Worm (Caenorhabditis elegans) whole organism, L1 larva: ENCODE results near the gene dhhc-10.

Experiments used
- C16A3.4 ChIP-seq: fragments of 150-350 bp; optimal IDR thresholded peaks from 2 replicates; lab custom pipeline; 2014; ENCODE audit warnings: missing biosample characterization, missing genetic modification characterization
- F16B12.6 ChIP-seq: fragments of 150-350 bp; optimal IDR thresholded peaks from 2 replicates; lab custom pipeline; 2014; ENCODE audit warnings: missing biosample characterization, missing genetic modification characterization
- aha-1 ChIP-seq: fragments of 150-350 bp; optimal IDR thresholded peaks from 2 replicates; lab custom pipeline; 2014; ENCODE audit warnings: missing biosample characterization, missing genetic modification characterization
- blmp-1 ChIP-seq: fragments of 150-350 bp; optimal IDR thresholded peaks from 2 replicates; lab custom pipeline; 2014; ENCODE audit warnings: missing biosample characterization, missing genetic modification characterization
- ceh-82 ChIP-seq, 3 experiments: fragments of 150-350 bp in 1 of 3; sonication (generic microtip) in 2 of 3; optimal IDR thresholded peaks; 2 replicates each; lab custom pipeline; 2014 to 2017; ENCODE audit warnings: missing biosample characterization in 3 of 3, missing genetic modification characterization in 3 of 3
- dpl-1 ChIP-seq, 3 experiments: fragments of 150-350 bp in 2 of 3; sonication (generic microtip) in 1 of 3; optimal IDR thresholded peaks; 2 replicates each; lab custom pipeline; 2014 to 2017; ENCODE audit warnings: missing biosample characterization in 3 of 3, missing genetic modification characterization in 3 of 3, missing genetic modification reagents in 3 of 3
- efl-1 ChIP-seq, 4 experiments: fragments of 150-350 bp; optimal IDR thresholded peaks in 3 of 4; peaks in 1 of 4; 1 replicate in 1 of 4; 2 replicates in 3 of 4; lab custom pipeline; 2014; ENCODE audit warnings: missing biosample characterization in 2 of 4, missing genetic modification characterization in 2 of 4, missing genetic modification reagents in 2 of 4
- efl-3 ChIP-seq: fragments of 200-800 bp; sonication (Bioruptor generic); optimal IDR thresholded peaks from 2 replicates; lab custom pipeline; 2018; ENCODE audit warnings: mild to moderate bottlenecking, missing genetic modification characterization, missing compliant biosample characterization
- egl-13 ChIP-seq: sonication (generic microtip); optimal IDR thresholded peaks from 2 replicates; lab custom pipeline; 2016; ENCODE audit warnings: missing genotype, missing genetic modification reagents, missing genetic modification characterization, missing compliant biosample characterization
- egl-27 ChIP-seq, 2 experiments: fragments of 150-350 bp in 1 of 2; sonication (generic microtip); optimal IDR thresholded peaks; 3 replicates each; lab custom pipeline; 2017 to 2018; ENCODE audit warnings: missing biosample characterization in 2 of 2, missing genetic modification characterization in 2 of 2, missing genetic modification reagents in 2 of 2
- elt-3 ChIP-seq, 6 experiments: fragments of 150-350 bp in 1 of 6; sonication (generic microtip); optimal IDR thresholded peaks; 2 replicates each; lab custom pipeline; 2017 to 2018; ENCODE audit warnings: missing biosample characterization in 6 of 6, missing genetic modification characterization in 6 of 6, inconsistent platforms in 1 of 6
- ets-5 ChIP-seq: fragments of 200-800 bp; sonication (Bioruptor generic); IDR thresholded peaks from 2 replicates; pipeline ENCODE4 v1.3.6; 2022; ENCODE audit warnings: missing genetic modification characterization, missing compliant biosample characterization
- fkh-10 ChIP-seq: sonication (generic microtip); optimal IDR thresholded peaks from 2 replicates; lab custom pipeline; 2017; ENCODE audit warnings: missing biosample characterization, missing genetic modification reagents, missing genetic modification characterization
- fkh-4 ChIP-seq: sonication (generic microtip); optimal IDR thresholded peaks from 2 replicates; lab custom pipeline; 2016; ENCODE audit warnings: missing compliant biosample characterization, missing genetic modification characterization, borderline replicate concordance
- fkh-8 ChIP-seq: sonication (generic microtip); optimal IDR thresholded peaks from 2 replicates; lab custom pipeline; 2016; ENCODE audit warnings: mild to moderate bottlenecking, missing genetic modification characterization, missing compliant biosample characterization
- hpl-2 ChIP-seq: fragments of 150-350 bp; optimal IDR thresholded peaks from 2 replicates; lab custom pipeline; 2014; ENCODE audit warnings: missing biosample characterization, missing genetic modification reagents, missing genetic modification characterization
- irx-1 ChIP-seq: sonication (generic microtip); optimal IDR thresholded peaks from 2 replicates; lab custom pipeline; 2016; ENCODE audit warnings: missing genetic modification characterization, missing compliant biosample characterization
- lin-14 ChIP-seq: fragments of 200-800 bp; sonication (Bioruptor generic); optimal IDR thresholded peaks from 2 replicates; lab custom pipeline; 2018; ENCODE audit warnings: mild to moderate bottlenecking, missing genetic modification characterization, moderate library complexity, missing compliant biosample characterization
- lin-15B ChIP-seq: fragments of 150-350 bp; sonication (generic microtip); optimal IDR thresholded peaks from 3 replicates; lab custom pipeline; 2014; ENCODE audit warnings: missing biosample characterization, missing genetic modification characterization
- lin-35 ChIP-seq, 2 experiments: fragments of 150-350 bp; optimal IDR thresholded peaks; 2 replicates each; lab custom pipeline; 2014; ENCODE audit warnings: missing biosample characterization in 2 of 2, missing genetic modification characterization in 2 of 2, missing genetic modification reagents in 2 of 2
- lsy-2 ChIP-seq, 2 experiments: fragments of 150-350 bp; optimal IDR thresholded peaks; 2 replicates each; lab custom pipeline; 2014; ENCODE audit warnings: missing biosample characterization in 2 of 2, missing genetic modification characterization in 2 of 2
- mab-9 ChIP-seq: fragments of 200-800 bp; sonication (Bioruptor generic); IDR thresholded peaks from 2 replicates; pipeline ENCODE4 v1.3.6; 2022; ENCODE audit warnings: missing genetic modification reagents, missing genetic modification characterization, missing compliant biosample characterization
- mdl-1 ChIP-seq, 2 experiments: fragments of 150-350 bp; optimal IDR thresholded peaks; 2 replicates each; lab custom pipeline; 2014 to 2017; ENCODE audit warnings: missing biosample characterization in 2 of 2, missing genetic modification characterization in 2 of 2, inconsistent platforms in 1 of 2
- mef-2 ChIP-seq: fragments of 150-350 bp; optimal IDR thresholded peaks from 2 replicates; lab custom pipeline; 2014; ENCODE audit warnings: missing biosample characterization, missing genetic modification characterization
- mep-1 ChIP-seq: fragments of 150-350 bp; optimal IDR thresholded peaks from 2 replicates; lab custom pipeline; 2014; ENCODE audit warnings: missing biosample characterization, missing genetic modification characterization
- nhr-19 ChIP-seq: fragments of 200-800 bp; sonication (Bioruptor generic); conservative IDR thresholded peaks from 2 replicates; pipeline ENCODE4 v1.3.6; 2022; ENCODE audit warnings: missing genetic modification characterization, missing compliant biosample characterization
- nhr-20 ChIP-seq: sonication (generic microtip); optimal IDR thresholded peaks from 2 replicates; lab custom pipeline; 2016; ENCODE audit warnings: mild to moderate bottlenecking, missing genetic modification characterization, missing compliant biosample characterization
- nhr-47 ChIP-seq: sonication (generic microtip); optimal IDR thresholded peaks from 2 replicates; lab custom pipeline; 2016; ENCODE audit warnings: mild to moderate bottlenecking, missing genetic modification characterization, moderate library complexity, missing compliant biosample characterization
- nhr-71 ChIP-seq: sonication (generic microtip); optimal IDR thresholded peaks from 2 replicates; lab custom pipeline; 2016; ENCODE audit warnings: mild to moderate bottlenecking, missing genetic modification characterization, moderate library complexity, missing compliant biosample characterization
- nhr-84 ChIP-seq: sonication (generic microtip); optimal IDR thresholded peaks from 2 replicates; lab custom pipeline; 2017; ENCODE audit warnings: missing biosample characterization, missing genetic modification characterization
- nhr-85 ChIP-seq: sonication (generic microtip); peaks from one replicate; lab custom pipeline; 2016; ENCODE audit warnings: missing genetic modification characterization, inconsistent platforms, missing compliant biosample characterization
- nhr-90 ChIP-seq: sonication (generic microtip); optimal IDR thresholded peaks from 2 replicates; lab custom pipeline; 2016; ENCODE audit warnings: mild to moderate bottlenecking, missing genetic modification characterization, missing compliant biosample characterization; ENCODE audit not compliant: poor library complexity
- pag-3 ChIP-seq: sonication (generic microtip); optimal IDR thresholded peaks from 2 replicates; lab custom pipeline; 2017; ENCODE audit warnings: missing genetic modification characterization, mild to moderate bottlenecking, missing compliant biosample characterization, antibody characterized with exemption, borderline replicate concordance; ENCODE audit not compliant: insufficient read depth
- pax-3 ChIP-seq: fragments of 200-800 bp; sonication (Bioruptor generic); optimal IDR thresholded peaks from 2 replicates; lab custom pipeline; 2018; ENCODE audit warnings: mild to moderate bottlenecking, missing genetic modification characterization, moderate library complexity, missing compliant biosample characterization
- rnt-1 ChIP-seq: sonication (generic microtip); optimal IDR thresholded peaks from 2 replicates; lab custom pipeline; 2016; ENCODE audit warnings: mild to moderate bottlenecking, missing genetic modification characterization, moderate library complexity, missing compliant biosample characterization
- snpc-4 ChIP-seq: fragments of 150-350 bp; optimal IDR thresholded peaks from 2 replicates; lab custom pipeline; 2014; ENCODE audit warnings: missing biosample characterization, missing genetic modification characterization
- snu-23 ChIP-seq: sonication (generic microtip); optimal IDR thresholded peaks from 2 replicates; lab custom pipeline; 2016; ENCODE audit warnings: missing genetic modification characterization, missing compliant biosample characterization
- sox-4 ChIP-seq: sonication (generic microtip); optimal IDR thresholded peaks from 2 replicates; lab custom pipeline; 2016; ENCODE audit warnings: missing genetic modification characterization, missing compliant biosample characterization
- sptf-1 ChIP-seq: fragments of 150-350 bp; optimal IDR thresholded peaks from 2 replicates; lab custom pipeline; 2014; ENCODE audit warnings: missing biosample characterization, missing genetic modification characterization
- sup-37 ChIP-seq: fragments of 200-800 bp; sonication (Bioruptor generic); optimal IDR thresholded peaks from 2 replicates; lab custom pipeline; 2018; ENCODE audit warnings: mild to moderate bottlenecking, missing genetic modification characterization, missing compliant biosample characterization
- swsn-7 ChIP-seq: sonication (generic microtip); optimal IDR thresholded peaks from 2 replicates; lab custom pipeline; 2016; ENCODE audit warnings: missing genetic modification characterization, missing compliant biosample characterization
- tbx-2 ChIP-seq: sonication (generic microtip); optimal IDR thresholded peaks from 2 replicates; lab custom pipeline; 2016; ENCODE audit warnings: missing genetic modification characterization, missing compliant biosample characterization
- tlp-1 ChIP-seq: fragments of 150-350 bp; optimal IDR thresholded peaks from 2 replicates; lab custom pipeline; 2014; ENCODE audit warnings: missing biosample characterization, missing genetic modification characterization
- unc-130 ChIP-seq: fragments of 150-350 bp; optimal IDR thresholded peaks from 2 replicates; lab custom pipeline; 2017; ENCODE audit warnings: missing biosample characterization, missing genetic modification characterization, inconsistent platforms
- unc-30 ChIP-seq: sonication (generic microtip); optimal IDR thresholded peaks from 2 replicates; lab custom pipeline; 2017; ENCODE audit warnings: missing biosample characterization, missing genetic modification characterization
- unc-62 ChIP-seq: fragments of 150-350 bp; optimal IDR thresholded peaks from 2 replicates; lab custom pipeline; 2014; ENCODE audit warnings: missing biosample characterization, missing genetic modification reagents, missing genetic modification characterization
- unc-98 ChIP-seq: fragments of 200-800 bp; sonication (Bioruptor generic); IDR thresholded peaks from 2 replicates; pipeline ENCODE4 v1.3.6; 2022; ENCODE audit warnings: missing genetic modification characterization, missing compliant biosample characterization
- vab-15 ChIP-seq: sonication (generic microtip); optimal IDR thresholded peaks from 2 replicates; lab custom pipeline; 2017; ENCODE audit warnings: missing genotype, mild to moderate bottlenecking, missing genetic modification characterization, missing compliant biosample characterization
- xbp-1 ChIP-seq: sonication (generic microtip); optimal IDR thresholded peaks from 2 replicates; lab custom pipeline; 2016; ENCODE audit warnings: missing genetic modification characterization, missing compliant biosample characterization
- zip-4 ChIP-seq: fragments of 200-800 bp; sonication (Bioruptor generic); optimal IDR thresholded peaks from 2 replicates; lab custom pipeline; 2018; ENCODE audit warnings: mild to moderate bottlenecking, missing genetic modification characterization, moderate library complexity, missing compliant biosample characterization
- ztf-11 ChIP-seq, 2 experiments: sonication (generic microtip); optimal IDR thresholded peaks; 2 replicates each; lab custom pipeline; 2016 to 2017; ENCODE audit warnings: missing genetic modification characterization in 2 of 2, missing biosample characterization in 1 of 2, missing compliant biosample characterization in 1 of 2

Gene dhhc-10

ce11 chrX:4699411-4700050 lies 7.4 kb upstream of the dhhc-10 start, which contains the start of gene hyl-2:
Gene hyl-2, minus strand, starts transcription at chrX:4699461.
- no peak for TF ChIP-seq unc-62 (GFP tag; lab: Kevin White, UChicago)
- peak; percentile 37 for TF ChIP-seq nhr-20 (tag; lab: Kevin White, UChicago)
- TF ChIP-seq nhr-71 (tag; lab: Kevin White, UChicago), result peak; percentile 57
- no peak for TF ChIP-seq ets-5 (GFP tag; lab: Robert Waterston, UW)
- TF ChIP-seq fkh-4 (tag; lab: Kevin White, UChicago), result no peak
- TF ChIP-seq ztf-11 (tag; optimal IDR thresholded peaks at IDR 0.05; lab: Kevin White, UChicago), result no peak
- TF ChIP-seq sptf-1 (tag; lab: Kevin White, UChicago), result no peak
- no peak for TF ChIP-seq egl-13
- no peak for TF ChIP-seq snpc-4 (tag; lab: Kevin White, UChicago)
- peak; percentile 48 for TF ChIP-seq rnt-1 (tag; lab: Kevin White, UChicago)
- TF ChIP-seq efl-3 (GFP tag; lab: Kevin White, UChicago), result no peak
- no peak for TF ChIP-seq nhr-90 (tag; lab: Kevin White, UChicago)
- TF ChIP-seq ceh-82 (tag; optimal IDR thresholded peaks at IDR 0.05; lab: Kevin White, UChicago), result peak in 1 of 3 experiments; percentile 50
- TF ChIP-seq lin-14 (GFP tag; lab: Kevin White, UChicago), result peak; percentile 93
- TF ChIP-seq vab-15 (tag; lab: Kevin White, UChicago), result no peak
- peak in 1 of 2 experiments; percentile 33 for TF ChIP-seq lin-35 (GFP tag; optimal IDR thresholded peaks at IDR 0.05; lab: Kevin White, UChicago)
- TF ChIP-seq aha-1 (tag; lab: Kevin White, UChicago), result no peak
- peak; percentile 22 for TF ChIP-seq tbx-2 (tag; lab: Kevin White, UChicago)
- no peak for TF ChIP-seq unc-130 (tag; lab: Kevin White, UChicago)
- no peak for TF ChIP-seq zip-4 (GFP tag; lab: Kevin White, UChicago)
- TF ChIP-seq elt-3 (tag; optimal IDR thresholded peaks at IDR 0.05; lab: Kevin White, UChicago), result peak in 2 of 6 experiments; percentile 1 to 66
- TF ChIP-seq irx-1, result no peak
- no peak for TF ChIP-seq nhr-84
- TF ChIP-seq unc-30, result no peak
- no peak for TF ChIP-seq sup-37 (GFP tag; lab: Kevin White, UChicago)
- peak in 1 of 2 experiments; percentile 44 for TF ChIP-seq efl-1 (optimal IDR thresholded peaks at IDR 0.05; lab: Kevin White, UChicago)
- peak in 1 of 2 experiments; percentile 91 for TF ChIP-seq efl-1 (GFP tag; optimal IDR thresholded peaks at IDR 0.05 in 1 of 2; lab: Kevin White, UChicago)
- TF ChIP-seq sox-4, result no peak
- TF ChIP-seq C16A3.4 (tag; lab: Kevin White, UChicago), result peak; percentile 35
- TF ChIP-seq lin-15B, result peak; percentile 55
- TF ChIP-seq lsy-2 (tag; optimal IDR thresholded peaks at IDR 0.05; lab: Kevin White, UChicago), result peak in 1 of 2 experiments; percentile 71
- no peak for TF ChIP-seq hpl-2 (GFP tag; lab: Kevin White, UChicago)
- TF ChIP-seq xbp-1 (tag; lab: Kevin White, UChicago), result peak; percentile 35
- no peak for TF ChIP-seq pag-3 (tag; lab: Kevin White, UChicago)
- no peak for TF ChIP-seq mef-2 (tag; lab: Kevin White, UChicago)
- peak; percentile 76 for TF ChIP-seq nhr-85 (tag; lab: Kevin White, UChicago)
- peak; percentile 43 for TF ChIP-seq blmp-1 (tag; lab: Kevin White, UChicago)
- peak; percentile 6 for TF ChIP-seq F16B12.6
- TF ChIP-seq mdl-1 (tag; optimal IDR thresholded peaks at IDR 0.05; lab: Kevin White, UChicago), result peak in 1 of 2 experiments; percentile 57
- peak; percentile 26 for TF ChIP-seq swsn-7 (tag; lab: Kevin White, UChicago)
- TF ChIP-seq mab-9 (GFP tag; lab: Robert Waterston, UW), result no peak
- no peak for TF ChIP-seq tlp-1
- TF ChIP-seq nhr-47 (tag; lab: Kevin White, UChicago), result peak; percentile 37
- TF ChIP-seq pax-3, result no peak
- TF ChIP-seq nhr-19 (GFP tag; lab: Robert Waterston, UW), result peak; percentile 34
- TF ChIP-seq dpl-1 (GFP tag; optimal IDR thresholded peaks at IDR 0.05; lab: Kevin White, UChicago), result peak in 2 of 3 experiments; percentile 6 to 37
- TF ChIP-seq mep-1 (tag; lab: Kevin White, UChicago), result peak; percentile 44
- TF ChIP-seq unc-98, result no peak
- peak; percentile 31 for TF ChIP-seq fkh-8 (tag; lab: Kevin White, UChicago)
- TF ChIP-seq egl-27 (tag; optimal IDR thresholded peaks at IDR 0.05; lab: Kevin White, UChicago), result no peak
- TF ChIP-seq snu-23 (GFP tag; lab: Kevin White, UChicago), result peak; percentile 62
- TF ChIP-seq fkh-10 (GFP tag; lab: Kevin White, UChicago), result peak; percentile 34
